Fruit fly (Drosophila melanogaster) whole organism, prepupa: ENCODE measurements around the gene CG14237.

Experiments
- CG10631 ChIP-seq: fragments of 200-800 bp; sonication (Bioruptor generic); optimal IDR thresholded peaks from 2 replicates; lab custom pipeline; 2016; ENCODE audit warnings: missing biosample characterization, missing genetic modification characterization
- CG10669 ChIP-seq: fragments of 200-800 bp; sonication (Bioruptor generic); optimal IDR thresholded peaks from 3 replicates; lab custom pipeline; 2018; ENCODE audit warnings: missing biosample characterization, mild to moderate bottlenecking, missing genetic modification characterization, moderate library complexity
- CG11902 ChIP-seq: fragments of 200-800 bp; sonication (Bioruptor generic); optimal IDR thresholded peaks from 3 replicates; lab custom pipeline; 2016; ENCODE audit warnings: missing biosample characterization, missing genetic modification characterization
- CG6854 ChIP-seq: fragments of 200-800 bp; sonication (Bioruptor generic); optimal IDR thresholded peaks from 2 replicates; lab custom pipeline; 2017; ENCODE audit warnings: missing biosample characterization, mild to moderate bottlenecking, missing genetic modification characterization
- CG8319 ChIP-seq: fragments of 200-800 bp; sonication (Bioruptor generic); optimal IDR thresholded peaks from 3 replicates; lab custom pipeline; 2016; ENCODE audit warnings: missing biosample characterization, missing genetic modification characterization
- Eip75B ChIP-seq: fragments of 200-800 bp; sonication (Bioruptor generic); optimal IDR thresholded peaks from 3 replicates; lab custom pipeline; 2016; ENCODE audit warnings: missing biosample characterization, missing genetic modification characterization
- Eip78C ChIP-seq: fragments of 200-800 bp; sonication (Bioruptor generic); peaks from one replicate; lab custom pipeline; 2016; ENCODE audit warnings: missing biosample characterization, missing genetic modification characterization
- Ets96B ChIP-seq: fragments of 200-800 bp; optimal IDR thresholded peaks from 2 replicates; lab custom pipeline; 2019; ENCODE audit warnings: missing biosample characterization, mild to moderate bottlenecking, missing genetic modification characterization, moderate library complexity
- Hr38 ChIP-seq: sonication (Bioruptor generic); optimal IDR thresholded peaks from 2 replicates; lab custom pipeline; 2016; ENCODE audit warnings: missing biosample characterization, missing genetic modification characterization
- dsx ChIP-seq: fragments of 200-800 bp; optimal IDR thresholded peaks from 3 replicates; lab custom pipeline; 2019; ENCODE audit warnings: missing biosample characterization, mild to moderate bottlenecking, missing genetic modification characterization, moderate library complexity; ENCODE audit not compliant: poor library complexity, severe bottlenecking
- fkh ChIP-seq: fragments of 200-800 bp; sonication (Bioruptor generic); optimal IDR thresholded peaks from 3 replicates; lab custom pipeline; 2017; ENCODE audit warnings: missing biosample characterization, mild to moderate bottlenecking, missing genetic modification characterization, moderate library complexity
- net ChIP-seq: fragments of 200-800 bp; sonication (Bioruptor generic); optimal IDR thresholded peaks from 3 replicates; lab custom pipeline; 2016; ENCODE audit warnings: missing biosample characterization, missing genetic modification characterization

DNA sequence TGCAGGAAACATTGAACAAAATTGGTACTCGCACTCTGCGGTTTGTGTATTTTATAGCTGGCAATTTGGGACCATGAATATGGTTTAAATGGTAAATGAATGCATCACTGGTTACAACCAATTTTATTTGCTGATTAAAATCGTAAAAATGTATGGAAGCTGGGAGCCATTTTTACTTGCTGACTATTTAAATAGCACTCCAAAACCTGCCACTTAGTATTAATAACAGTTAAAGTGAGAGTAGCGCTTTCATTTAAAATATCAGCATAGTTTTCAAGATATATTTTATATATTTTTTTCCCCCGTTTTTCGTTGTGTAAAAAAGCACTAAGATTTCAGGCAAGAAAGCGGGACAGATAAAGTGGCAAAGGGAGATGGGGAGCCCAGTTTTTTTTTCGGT lies 27.8 kb downstream of the CG14237 start:
- TF ChIP-seq CG6854 (GFP tag; lab: Kevin White, UChicago) = no peak
- TF ChIP-seq CG8319 (GFP tag; lab: Kevin White, UChicago) = peak; percentile 10
- peak; percentile 91 for TF ChIP-seq Eip78C (GFP tag; lab: Kevin White, UChicago)
- peak; percentile 20 for TF ChIP-seq Eip75B (GFP tag; lab: Kevin White, UChicago)
- TF ChIP-seq dsx = no peak
- TF ChIP-seq Ets96B (tag; lab: Kevin White, UChicago) = no peak
- no peak for TF ChIP-seq Hr38
- TF ChIP-seq CG10631 (GFP tag; lab: Kevin White, UChicago) = peak; percentile 9
- no peak for TF ChIP-seq fkh (GFP tag; lab: Kevin White, UChicago)
- TF ChIP-seq CG10669 (GFP tag; lab: Kevin White, UChicago) = peak; percentile 12
- TF ChIP-seq net = peak; percentile 33
- TF ChIP-seq CG11902 (GFP tag; lab: Kevin White, UChicago) = peak; percentile 34
